Worm (Caenorhabditis elegans): ENCODE measurements around the gene ins-7.

The ins-7 gene

ce11 chrIV:9672434-9672833 lies 10.2 kb downstream of the ins-7 start:
- TF ChIP-seq nhr-28 (tag; optimal IDR thresholded peaks at IDR 0.05) (no peak), unc-120 (tag; optimal IDR thresholded peaks at IDR 0.05; ENCODE audit: poor library complexity, severe bottlenecking) (no peak), lsy-2 (tag; optimal IDR thresholded peaks at IDR 0.05) (no peak)

DNA sequence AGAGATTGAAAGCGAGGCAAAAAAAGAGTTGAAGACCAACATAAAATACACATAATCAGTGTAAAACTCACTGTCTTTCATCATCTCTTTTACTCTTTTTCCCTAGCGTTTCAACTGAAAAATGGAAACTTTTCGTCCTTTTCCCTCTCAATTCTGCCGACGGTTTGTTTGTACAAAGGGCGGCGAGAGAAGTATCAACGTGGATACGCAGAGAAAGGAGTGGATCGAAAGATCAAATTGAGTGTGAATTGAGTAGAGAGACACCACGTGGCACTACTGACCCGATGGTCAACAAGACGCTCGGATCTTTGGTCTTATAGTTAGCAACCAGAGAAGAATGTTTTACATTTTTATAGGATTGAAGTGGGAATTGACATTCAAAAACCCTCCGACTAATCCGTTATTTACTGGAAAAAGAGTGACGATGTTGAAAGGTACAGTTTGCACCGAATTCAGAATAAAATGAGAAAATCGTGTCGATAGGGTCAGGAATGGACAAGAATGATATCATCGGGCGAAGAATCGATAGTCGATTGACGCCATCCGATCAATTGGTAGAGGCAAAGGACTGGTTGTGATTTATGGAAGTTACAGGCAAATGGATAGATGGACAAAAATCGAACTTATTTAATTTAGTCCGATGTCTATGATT lies 11.5 kb downstream of the ins-7 start:
- TF ChIP-seq cnd-1 (tag; optimal IDR thresholded peaks at IDR 0.05) (no peak), lsy-2 (tag; optimal IDR thresholded peaks at IDR 0.05) (no peak), flh-1 (GFP tag; optimal IDR thresholded peaks at IDR 0.05) (no peak), mls-2 (tag; optimal IDR thresholded peaks at IDR 0.05) (no peak), hlh-1 (tag; optimal IDR thresholded peaks at IDR 0.05) (peak; percentile 7), mab-5 (tag; optimal IDR thresholded peaks at IDR 0.05) (no peak), M03D4.4 (tag; optimal IDR thresholded peaks at IDR 0.05) (no peak), snpc-4 (tag; optimal IDR thresholded peaks at IDR 0.05) (no peak)

DNA sequence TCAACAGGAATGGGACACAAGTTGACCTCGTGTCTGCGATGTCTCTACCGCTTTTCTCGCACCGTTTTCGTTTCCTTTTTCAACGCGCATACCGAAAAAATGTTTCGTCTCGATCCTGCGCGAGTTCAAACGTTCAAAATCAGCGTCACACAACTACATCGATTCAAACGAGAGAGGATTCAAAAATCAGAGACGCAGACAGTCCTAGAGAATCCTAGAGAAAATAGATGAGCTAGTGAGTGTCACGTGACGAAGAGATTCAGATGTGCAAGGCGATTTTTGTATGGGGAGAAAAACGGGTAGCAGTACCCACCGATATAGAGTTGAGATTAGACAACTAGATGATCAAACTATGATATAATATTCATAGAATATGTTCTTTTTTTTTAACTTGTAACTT lies 12.7 kb downstream of the ins-7 start:
- TF ChIP-seq ces-1 (GFP tag; optimal IDR thresholded peaks at IDR 0.05) = no peak
- TF ChIP-seq hlh-1 (tag; optimal IDR thresholded peaks at IDR 0.05) = no peak
- no peak for TF ChIP-seq tbx-8 (GFP tag; optimal IDR thresholded peaks at IDR 0.05)
- no peak for TF ChIP-seq elt-1 (tag; optimal IDR thresholded peaks at IDR 0.05; ENCODE audit: borderline replicate concordance, insufficient read depth)
- no peak for TF ChIP-seq mls-2 (tag; optimal IDR thresholded peaks at IDR 0.05)

DNA sequence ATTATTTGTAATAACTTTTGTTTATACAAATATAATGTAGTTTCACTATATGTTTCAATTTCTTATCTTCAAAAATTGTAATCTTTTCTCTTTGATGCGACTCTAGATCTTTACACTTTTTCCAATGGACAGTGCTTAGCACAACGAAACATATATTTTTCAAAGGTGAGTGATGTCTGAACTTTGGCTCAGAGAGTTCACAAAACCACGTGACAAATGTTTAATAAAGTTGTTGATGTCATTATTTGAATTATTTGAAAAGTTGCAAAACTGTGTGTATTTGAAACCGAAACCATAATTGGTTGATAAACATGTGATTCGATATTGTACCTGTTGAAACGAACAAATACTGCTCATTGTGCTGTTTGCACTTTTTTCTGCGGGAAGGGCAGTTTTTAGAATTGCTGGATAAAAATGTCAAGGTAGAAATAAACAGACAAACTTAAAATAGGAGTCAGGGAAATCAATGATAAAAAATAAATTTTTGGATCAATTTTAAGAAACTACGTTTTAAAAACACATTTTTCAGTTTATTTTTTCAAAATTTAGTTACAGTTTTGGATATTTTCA lies 14.5 kb downstream of the ins-7 start:
- no peak for TF ChIP-seq nhr-12 (tag; optimal IDR thresholded peaks at IDR 0.05)
- no peak for TF ChIP-seq M03D4.4 (tag; optimal IDR thresholded peaks at IDR 0.05)
- no peak for TF ChIP-seq snpc-4 (tag; optimal IDR thresholded peaks at IDR 0.05)

DNA sequence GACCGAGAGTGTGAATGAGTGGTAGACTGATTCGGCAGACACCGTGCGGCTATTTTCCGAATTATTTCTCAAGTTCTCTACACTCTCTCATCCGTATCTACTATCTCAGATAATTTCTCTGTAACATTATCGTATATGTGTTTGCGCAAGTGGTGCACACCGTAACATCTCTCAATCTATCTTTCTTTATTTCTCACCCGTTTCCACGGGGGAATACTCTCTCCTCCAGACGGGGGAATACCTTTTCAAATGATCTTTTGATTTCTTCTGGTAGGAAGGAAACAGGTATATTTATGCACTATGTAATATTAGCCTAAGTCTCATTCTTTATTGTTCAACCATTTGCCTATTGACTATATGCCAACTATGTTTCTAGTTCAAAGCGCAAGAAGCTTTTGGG lies 15.6 kb downstream of the ins-7 start:
- TF ChIP-seq lsy-2 (tag; optimal IDR thresholded peaks at IDR 0.05) (peak; percentile 27), mab-5 (tag; optimal IDR thresholded peaks at IDR 0.05) (no peak), mls-2 (tag; optimal IDR thresholded peaks at IDR 0.05) (no peak), unc-62 (GFP tag; optimal IDR thresholded peaks at IDR 0.05) (peak; percentile 40), elt-3 (tag; optimal IDR thresholded peaks at IDR 0.05) (peak; percentile 4), ceh-39 (tag; optimal IDR thresholded peaks at IDR 0.05) (peak; percentile 24), lin-32 (GFP tag; optimal IDR thresholded peaks at IDR 0.05) (no peak), nhr-237 (tag; optimal IDR thresholded peaks at IDR 0.05) (peak; percentile 53), drap-1 (GFP tag; optimal IDR thresholded peaks at IDR 0.05) (no peak), pha-4 (tag; optimal IDR thresholded peaks at IDR 0.05) (peak; percentile 50), elt-1 (tag; optimal IDR thresholded peaks at IDR 0.05; ENCODE audit: borderline replicate concordance, insufficient read depth) (peak; percentile 78)

- TF ChIP-seq sem-2 (GFP tag; optimal IDR thresholded peaks at IDR 0.05) (no peak), ces-1 (GFP tag; optimal IDR thresholded peaks at IDR 0.05) (peak; percentile 61), elt-1 (tag; optimal IDR thresholded peaks at IDR 0.05; ENCODE audit: borderline replicate concordance, insufficient read depth) (no peak)
These were observed 22.6 kb downstream of the ins-7 start for ce11 chrIV:9659999-9660398.

DNA sequence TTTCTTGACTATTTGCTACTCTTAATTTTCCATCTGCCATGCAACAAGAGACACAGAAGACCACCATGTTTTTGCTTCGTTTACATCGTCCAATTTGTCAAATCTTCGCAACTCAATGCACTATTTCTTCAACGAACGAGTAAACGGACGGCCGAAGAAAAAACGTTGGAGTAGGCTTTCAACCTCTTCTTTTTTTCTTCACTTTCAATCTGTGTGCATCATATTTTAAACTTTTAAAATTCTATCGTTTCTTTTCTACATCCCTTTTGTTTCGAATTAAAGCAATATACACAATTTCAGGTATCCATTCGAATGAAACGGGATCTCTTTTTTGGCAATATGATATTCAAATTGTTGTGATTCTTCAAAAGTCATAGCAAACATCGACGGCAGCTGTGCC lies 24.9 kb downstream of the ins-7 start, which contains the start of gene acc-1:
acc-1 (plus strand) TSS at position 301 of the 400 bp plus-strand sequence.
- TF ChIP-seq tbx-8 (GFP tag; optimal IDR thresholded peaks at IDR 0.05) = no peak
- no peak for TF ChIP-seq lsy-2 (tag; optimal IDR thresholded peaks at IDR 0.05)
- TF ChIP-seq sptf-1 (tag; optimal IDR thresholded peaks at IDR 0.05) = no peak
- TF ChIP-seq lin-32 (GFP tag; optimal IDR thresholded peaks at IDR 0.05) = no peak
- TF ChIP-seq sem-2 (GFP tag; optimal IDR thresholded peaks at IDR 0.05) = no peak
- no peak for TF ChIP-seq elt-3 (tag; optimal IDR thresholded peaks at IDR 0.05)
- TF ChIP-seq nhr-2 (tag; optimal IDR thresholded peaks at IDR 0.05) = no peak
- no peak for TF ChIP-seq unc-120 (tag; optimal IDR thresholded peaks at IDR 0.05; ENCODE audit: poor library complexity, severe bottlenecking)
- TF ChIP-seq hlh-1 (tag; optimal IDR thresholded peaks at IDR 0.05) = no peak
